Fruit fly (Drosophila melanogaster) whole organism, embryonic: ENCODE measurements around the gene Cpsf5.

Experiments
- Abd-B ChIP-seq: fragments of 200-800 bp; sonication (Bioruptor generic); optimal IDR thresholded peaks from 2 replicates; lab custom pipeline; 2018; ENCODE audit warnings: missing biosample characterization, mild to moderate bottlenecking, missing genetic modification characterization, moderate library complexity
- B-H2 ChIP-seq: fragments of 200-800 bp; sonication (Bioruptor generic); optimal IDR thresholded peaks from 2 replicates; lab custom pipeline; 2018; ENCODE audit warnings: missing biosample characterization, mild to moderate bottlenecking, missing genetic modification characterization
- CG12942 ChIP-seq: fragments of 200-800 bp; sonication (Bioruptor generic); optimal IDR thresholded peaks from 3 replicates; lab custom pipeline; 2016; ENCODE audit warnings: missing biosample characterization, missing genetic modification characterization
- CG14710 ChIP-seq: fragments of 200-800 bp; sonication (Bioruptor generic); optimal IDR thresholded peaks from 3 replicates; lab custom pipeline; 2019; ENCODE audit warnings: missing biosample characterization, mild to moderate bottlenecking, missing genetic modification characterization, moderate library complexity
- CG7271 ChIP-seq: fragments of 200-800 bp; sonication (Bioruptor generic); optimal IDR thresholded peaks from 2 replicates; lab custom pipeline; 2018; ENCODE audit warnings: missing biosample characterization, mild to moderate bottlenecking, missing genetic modification characterization, moderate library complexity
- Gsc ChIP-seq: fragments of 200-800 bp; sonication (Bioruptor generic); IDR thresholded peaks from 2 replicates; pipeline ENCODE4 v1.3.6; 2022; ENCODE audit warnings: missing biosample characterization, missing genetic modification characterization
- NFAT ChIP-seq: fragments of 200-800 bp; sonication (Bioruptor generic); IDR thresholded peaks from 2 replicates; pipeline ENCODE4 v1.3.6; 2022; ENCODE audit warnings: missing biosample characterization, missing genetic modification characterization
- Nf-YC ChIP-seq: fragments of 200-800 bp; optimal IDR thresholded peaks from 3 replicates; lab custom pipeline; 2019; ENCODE audit warnings: missing biosample characterization, mild to moderate bottlenecking, missing genetic modification characterization, moderate library complexity
- crc ChIP-seq: fragments of 200-800 bp; sonication (Bioruptor generic); optimal IDR thresholded peaks from 2 replicates; lab custom pipeline; 2016; ENCODE audit warnings: missing biosample characterization, missing genetic modification characterization
- fd3F ChIP-seq: fragments of 200-800 bp; sonication (Bioruptor generic); optimal IDR thresholded peaks from 2 replicates; lab custom pipeline; 2018; ENCODE audit warnings: missing biosample characterization, mild to moderate bottlenecking, missing genetic modification characterization, moderate library complexity
- lov ChIP-seq, 2 experiments: fragments of 200-800 bp in 1 of 2; fragments of >200 bp in 1 of 2; sonication (Bioruptor generic) in 1 of 2; IDR thresholded peaks in 1 of 2; optimal IDR thresholded peaks in 1 of 2; 2 replicates in 1 of 2; 3 replicates in 1 of 2; pipeline versions ENCODE4 v1.3.6 to Lab custom; 2017 to 2022; ENCODE audit warnings: missing biosample characterization in 1 of 2, missing genetic modification characterization in 1 of 2
- nau ChIP-seq: fragments of 200-800 bp; sonication (Bioruptor generic); optimal IDR thresholded peaks from 3 replicates; lab custom pipeline; 2017; ENCODE audit warnings: missing biosample characterization, mild to moderate bottlenecking, missing genetic modification characterization, missing genetic modification reagents

DNA sequence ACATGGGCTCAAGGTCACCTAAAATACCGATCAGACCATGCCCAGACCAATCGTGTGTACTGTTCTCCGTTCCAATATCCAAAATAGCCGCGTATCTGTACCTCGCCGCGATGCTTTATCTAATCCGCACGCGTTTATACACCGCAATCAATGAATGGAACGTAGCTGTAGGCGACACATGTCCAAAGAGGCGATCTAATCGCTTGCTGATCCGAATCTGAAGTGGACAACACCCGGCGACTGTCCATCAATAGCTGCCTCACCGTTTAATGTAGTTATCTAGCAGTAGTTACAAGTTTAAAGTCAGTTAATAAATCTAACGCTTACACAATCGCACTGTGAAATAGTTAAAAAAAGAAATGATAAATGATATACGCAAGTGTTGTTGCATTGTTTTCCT is 41.6 kb downstream of the Cpsf5 start:
- TF ChIP-seq Abd-B (GFP tag; lab: Kevin White, UChicago) (no peak), NFAT (GFP tag; lab: Robert Waterston, UW) (no peak), CG14710 (tag; lab: Kevin White, UChicago) (no peak), crc (no peak), Nf-YC (tag; lab: Kevin White, UChicago) (no peak), nau (GFP tag; lab: Kevin White, UChicago) (no peak), fd3F (GFP tag; lab: Kevin White, UChicago) (no peak), lov (optimal IDR thresholded peaks at IDR 0.05; lab: Kevin White, UChicago) (no peak), lov (GFP tag; IDR thresholded peaks at IDR 0.05; lab: Robert Waterston, UW) (no peak), CG12942 (GFP tag; lab: Kevin White, UChicago) (no peak), B-H2 (GFP tag; lab: Kevin White, UChicago) (no peak), CG7271 (tag; lab: Kevin White, UChicago) (no peak), Gsc (no peak)
